Worm (Caenorhabditis elegans) whole organism, dauer: ENCODE data around the gene K02A6.2.
"Not testable (repeated sequence)": the region's sequence is repeated elsewhere in the genome, so short reads cannot be mapped to it uniquely, and the experiment has no call there.

Experiments
- unc-62 ChIP-seq: sonication (generic microtip); optimal IDR thresholded peaks from 2 replicates; lab custom pipeline; 2017; ENCODE audit warnings: missing biosample characterization, missing genetic modification reagents, missing genetic modification characterization

K02A6.2 gene

DNA sequence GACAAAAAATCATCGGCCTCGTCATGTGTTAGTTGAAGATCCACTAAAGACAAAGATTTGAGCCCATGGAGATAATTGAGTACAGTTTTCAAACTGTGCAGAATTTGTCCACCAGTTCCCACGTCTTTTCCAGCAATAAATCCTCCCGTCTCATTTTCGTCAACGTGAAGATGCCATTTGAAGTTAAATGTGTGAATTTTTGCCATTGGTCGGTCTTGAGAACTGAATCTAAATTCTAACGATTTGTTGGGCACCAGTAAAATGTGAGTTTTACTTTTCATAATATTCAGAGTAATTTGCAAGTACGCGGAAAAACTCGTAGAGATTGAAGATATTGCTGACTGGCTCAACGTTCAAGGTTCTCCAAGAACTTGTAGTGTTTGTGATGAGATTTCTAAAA is 5.8 kb upstream of the K02A6.2 start:
- no peak for TF ChIP-seq unc-62 (GFP tag; lab: Kevin White, UChicago)

DNA sequence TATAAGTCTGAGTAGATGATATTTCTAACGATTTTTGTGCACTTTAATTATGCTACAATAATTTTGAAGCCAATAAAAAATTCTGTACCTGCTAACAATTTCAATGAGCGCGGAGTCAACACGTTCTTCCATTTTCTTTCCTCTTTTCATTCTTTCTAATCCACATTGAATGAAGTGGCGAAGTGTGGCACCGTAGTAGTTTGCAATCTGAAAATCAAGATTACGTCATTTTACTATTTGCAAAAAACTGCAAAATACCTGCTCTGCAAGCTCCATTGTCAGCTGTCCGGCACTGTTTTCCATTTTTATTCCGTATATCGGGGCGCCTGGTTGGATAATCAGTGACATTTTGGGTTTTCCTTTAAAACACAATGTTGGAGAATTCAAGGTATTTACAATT is 4.4 kb upstream of the K02A6.2 start:
- no peak for TF ChIP-seq unc-62 (GFP tag; lab: Kevin White, UChicago)

DNA sequence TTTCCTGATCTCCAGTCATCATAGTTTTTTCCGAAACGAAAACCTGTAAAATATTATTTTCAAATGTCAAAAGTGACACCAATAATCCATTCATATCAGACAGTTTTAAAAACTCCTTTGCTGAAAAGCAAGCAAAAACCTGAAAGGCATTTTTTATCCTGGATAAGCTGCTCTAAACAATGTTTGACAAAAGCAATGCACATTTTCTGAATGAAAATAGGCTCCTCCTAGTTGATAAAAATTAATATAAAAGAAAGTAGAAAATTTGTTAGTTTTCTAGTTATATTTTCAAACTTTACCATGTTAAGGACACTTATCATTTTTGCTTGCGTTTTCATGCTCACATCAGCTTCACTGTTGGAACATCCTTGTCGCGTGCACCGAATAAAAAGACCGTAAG is 5.4 kb downstream of the K02A6.2 start, which contains the start of gene K02A6.1:
Gene K02A6.1, plus strand, starts transcription at position 301 of the 400 bp plus-strand sequence.
- TF ChIP-seq unc-62 (GFP tag; lab: Kevin White, UChicago) = no peak

DNA sequence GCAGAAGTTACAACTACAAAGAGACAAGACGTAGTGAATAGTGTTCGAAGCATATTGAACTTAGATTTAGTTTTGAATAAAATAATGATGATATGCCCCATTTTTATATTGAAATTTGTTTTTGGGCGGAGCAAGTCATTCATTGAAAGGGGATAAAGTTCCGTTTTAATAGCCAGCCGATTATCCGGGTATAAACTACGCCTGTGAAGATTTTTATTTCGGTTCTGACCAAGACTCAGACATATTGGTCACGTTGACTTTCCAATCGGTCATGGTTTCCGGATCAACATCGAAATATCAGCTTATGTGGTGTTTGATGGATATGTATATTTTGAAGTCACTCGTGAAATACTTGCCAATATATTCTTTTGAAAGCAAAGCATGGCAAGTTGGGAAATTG is 6.2 kb downstream of the K02A6.2 start, which contains the start of gene K02A6.4:
Gene K02A6.4, minus strand, starts transcription at position 101 of the 400 bp plus-strand sequence.
- no peak for TF ChIP-seq unc-62 (GFP tag; lab: Kevin White, UChicago)

DNA sequence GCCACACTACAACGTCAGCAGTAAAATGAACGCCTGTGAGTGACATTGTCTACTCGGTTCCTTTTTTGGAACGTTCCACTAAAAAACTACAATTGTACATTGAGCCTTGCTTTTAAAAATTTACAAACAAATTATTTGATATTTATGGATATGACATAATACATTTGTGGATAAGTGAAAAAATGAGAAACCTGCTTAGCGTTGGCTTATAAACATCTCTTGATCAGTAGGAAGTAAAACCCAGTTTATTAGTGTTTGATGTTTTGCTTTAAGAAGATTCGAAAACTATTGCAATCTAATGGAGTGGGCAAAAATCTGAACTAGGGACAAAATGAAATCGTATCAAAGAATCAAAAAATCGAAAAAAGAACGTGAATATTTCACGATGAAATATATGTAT is 7.9 kb downstream of the K02A6.2 start:
- no peak for TF ChIP-seq unc-62 (GFP tag; lab: Kevin White, UChicago)

DNA sequence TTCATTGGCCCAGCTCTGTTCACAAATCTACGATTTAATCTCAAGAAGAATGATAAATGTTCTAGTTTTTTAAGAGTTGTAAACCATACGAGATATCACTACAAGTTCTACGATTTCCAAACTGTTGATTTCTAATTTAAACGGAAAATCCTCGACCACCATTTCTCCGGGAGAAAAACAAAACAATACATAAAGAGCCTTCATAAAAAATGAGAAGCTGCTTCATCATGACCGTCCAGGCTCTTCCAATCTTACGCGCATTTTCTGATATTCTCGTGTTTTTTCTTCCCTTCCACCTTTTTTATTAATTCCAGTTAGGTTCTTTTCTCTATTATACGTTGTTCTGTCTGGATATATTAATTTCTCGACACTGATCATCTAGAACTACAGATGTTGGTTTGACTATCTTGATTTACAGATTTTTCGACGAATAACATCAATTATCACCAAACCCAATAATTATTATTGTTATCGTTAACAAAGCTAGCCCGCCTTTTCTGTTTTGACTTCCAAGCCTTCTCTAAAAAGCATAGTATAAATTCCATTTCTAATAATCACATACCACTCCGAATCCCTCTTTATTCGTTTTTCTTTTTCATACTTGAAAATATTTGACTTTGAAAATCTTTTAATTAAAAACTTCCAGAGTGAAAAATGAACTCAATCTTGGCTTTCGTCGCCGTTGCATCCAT is 10.2 kb downstream of the K02A6.2 start, which contains the start of gene C47D2.1:
Gene C47D2.1, plus strand, starts transcription at position 642 of the 692 bp plus-strand sequence.
- no peak for TF ChIP-seq unc-62 (GFP tag; lab: Kevin White, UChicago)

DNA sequence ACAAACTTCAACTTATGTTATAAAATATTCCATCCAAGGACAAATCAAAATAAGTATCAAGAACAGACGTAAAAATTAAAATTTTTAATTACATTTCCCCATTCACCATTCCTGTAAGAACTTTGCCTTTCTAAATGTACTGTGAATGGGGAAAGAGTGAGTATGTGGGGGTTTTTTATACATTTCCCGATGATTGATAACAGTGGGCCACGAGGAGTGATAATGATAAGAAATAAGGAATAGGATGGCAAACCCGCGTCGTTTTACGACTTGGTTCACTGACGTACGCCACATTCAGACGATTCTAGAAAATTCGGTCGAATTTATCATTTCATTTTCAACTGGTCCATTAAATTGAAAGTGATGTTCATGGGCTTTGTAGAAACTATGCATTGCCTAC is 13.8 kb downstream of the K02A6.2 start, which contains the start of gene cdd-1:
Gene cdd-1, minus strand, starts transcription at position 151 of the 400 bp plus-strand sequence.
- TF ChIP-seq unc-62 (GFP tag; lab: Kevin White, UChicago) = no peak

DNA sequence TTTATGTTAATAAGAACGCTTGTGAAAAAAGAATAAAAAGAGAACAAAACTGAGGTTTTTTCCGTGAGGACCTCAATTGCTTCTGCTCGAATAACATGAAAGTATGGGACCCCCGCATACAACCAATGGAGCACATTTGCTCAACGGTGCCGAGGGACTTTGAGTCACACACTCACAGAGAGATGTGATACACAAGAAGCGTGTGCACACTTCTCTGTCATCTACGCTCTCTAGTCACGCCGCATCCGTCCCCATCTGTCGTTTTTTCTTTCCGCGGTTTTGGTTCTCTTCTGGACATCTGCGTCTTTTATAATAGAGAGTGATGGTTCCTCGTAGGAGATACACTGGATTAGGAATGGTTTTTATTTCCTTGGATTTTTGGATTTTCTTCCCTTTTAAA is 18.9 kb downstream of the K02A6.2 start:
- TF ChIP-seq unc-62 (GFP tag; lab: Kevin White, UChicago) = no peak

DNA sequence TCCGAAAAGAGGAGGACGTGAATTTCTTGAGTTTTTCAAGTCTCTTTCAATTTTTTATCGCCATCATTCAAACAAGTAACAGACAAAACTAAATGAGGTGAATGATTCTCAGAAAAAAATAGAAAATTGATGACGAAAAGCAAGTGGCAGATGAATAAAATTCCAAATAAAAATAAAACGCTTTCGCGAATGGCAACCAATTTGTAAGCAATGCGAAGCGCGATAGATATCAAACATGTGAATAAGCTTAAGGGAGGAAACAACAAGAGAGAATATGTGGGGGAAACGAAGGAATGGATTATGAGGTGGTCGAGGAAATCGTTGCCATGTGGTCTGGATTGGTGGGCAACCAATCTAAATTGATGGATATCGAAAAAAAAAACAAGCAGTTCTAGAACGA is 20.3 kb downstream of the K02A6.2 start:
- no peak for TF ChIP-seq unc-62 (GFP tag; lab: Kevin White, UChicago)

DNA sequence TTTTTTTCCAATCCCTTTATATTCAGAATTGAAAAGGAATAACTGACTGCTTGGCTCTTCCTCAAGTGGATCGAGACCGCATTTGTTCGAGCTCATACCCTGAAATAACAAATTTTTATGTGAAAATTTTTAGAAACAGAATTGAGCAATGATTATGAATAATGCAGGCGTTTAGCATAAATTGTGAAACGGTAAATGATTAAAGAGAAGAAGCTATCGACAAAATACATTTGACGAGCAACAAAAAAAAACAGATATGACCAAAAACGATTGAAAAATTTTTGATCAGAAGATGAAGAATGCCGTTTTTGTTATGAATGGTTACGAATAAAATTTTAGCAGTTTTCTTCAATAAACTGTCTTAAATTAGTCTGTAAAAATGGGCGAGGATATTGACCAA is 21.1 kb downstream of the K02A6.2 start, which contains the start of gene C17H11.6:
Gene C17H11.6, minus strand, starts transcription at position 101 of the 400 bp plus-strand sequence.
- TF ChIP-seq unc-62 (GFP tag; lab: Kevin White, UChicago) = no peak

DNA sequence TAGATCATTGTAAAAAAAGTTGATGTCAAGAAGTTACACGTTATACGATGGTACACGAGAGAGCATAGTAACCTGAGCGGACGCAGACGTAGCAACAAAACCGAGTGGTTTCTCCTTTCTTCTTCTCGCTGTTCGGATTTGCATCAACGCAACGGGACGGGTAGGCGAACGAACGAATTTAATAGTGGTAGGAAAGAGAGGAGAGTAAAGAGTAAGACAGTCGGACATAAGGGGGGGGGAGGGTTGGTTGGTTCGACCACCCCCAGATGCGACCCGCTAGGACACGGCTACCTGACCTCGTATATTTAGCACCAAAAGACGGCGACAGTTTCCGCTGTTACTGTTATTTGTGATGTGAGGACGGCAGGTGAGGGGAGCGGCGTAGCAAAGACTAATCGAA is 23.6 kb downstream of the K02A6.2 start:
- no peak for TF ChIP-seq unc-62 (GFP tag; lab: Kevin White, UChicago)

DNA sequence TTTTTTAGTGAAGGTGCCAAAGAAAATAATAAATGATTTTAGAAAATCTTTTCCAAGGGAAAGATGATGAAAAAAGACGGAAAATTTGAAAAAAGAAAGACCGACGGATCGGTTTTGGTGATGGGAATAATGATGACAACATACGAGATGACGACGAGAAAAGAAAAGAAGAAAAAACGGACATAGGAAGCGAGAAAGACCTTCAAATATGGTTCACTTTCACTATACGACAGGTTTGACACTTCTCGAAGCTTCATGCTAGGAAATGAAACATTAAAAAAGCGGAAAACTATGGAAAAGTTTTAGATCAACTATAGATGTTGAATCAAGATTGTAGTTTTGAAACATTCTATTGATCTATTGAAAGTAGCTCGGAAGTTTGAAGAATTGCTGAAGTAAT is 24.6 kb downstream of the K02A6.2 start:
- no peak for TF ChIP-seq unc-62 (GFP tag; lab: Kevin White, UChicago)

DNA sequence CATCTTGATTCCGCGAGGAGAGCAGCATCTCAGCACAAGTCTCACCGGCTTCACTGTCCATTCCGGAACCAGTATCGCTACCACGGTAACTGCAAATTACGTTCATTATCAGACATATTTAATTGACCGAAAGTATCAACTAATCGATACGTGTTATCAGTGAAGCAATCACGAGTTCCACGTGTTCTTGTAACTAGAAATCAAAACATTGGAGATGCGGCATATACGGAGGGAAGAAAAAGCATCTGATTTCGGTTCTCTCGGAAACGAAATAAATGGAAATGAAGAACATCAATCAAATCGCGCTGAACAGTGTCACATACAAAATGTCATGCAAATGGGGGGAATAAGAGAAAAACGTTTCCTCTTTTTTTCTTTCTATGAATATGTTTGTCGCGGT is 31.6 kb downstream of the K02A6.2 start:
- no peak for TF ChIP-seq unc-62 (GFP tag; lab: Kevin White, UChicago)

DNA sequence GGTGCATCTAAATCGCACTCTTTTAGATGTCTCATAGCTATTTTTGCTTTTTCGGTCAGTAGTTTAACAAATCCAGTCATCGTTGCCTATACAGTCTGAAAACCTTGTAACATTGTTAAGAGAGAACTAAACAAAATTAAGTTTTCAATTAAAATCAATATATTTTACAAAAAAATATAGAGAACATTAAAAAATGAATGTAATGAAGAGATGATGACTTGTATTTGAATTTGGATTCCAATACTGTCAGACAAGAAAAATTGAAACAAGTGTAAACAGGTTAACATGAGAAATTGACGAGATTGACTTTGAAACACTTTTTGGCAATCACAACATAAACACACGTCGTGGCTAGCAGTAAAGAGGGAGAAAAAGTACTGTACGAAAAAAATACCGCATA is 39.8 kb downstream of the K02A6.2 start, which contains the start of gene C17H11.5:
Gene C17H11.5, minus strand, starts transcription at position 101 of the 400 bp plus-strand sequence.
- TF ChIP-seq unc-62 (GFP tag; lab: Kevin White, UChicago) = no peak

DNA sequence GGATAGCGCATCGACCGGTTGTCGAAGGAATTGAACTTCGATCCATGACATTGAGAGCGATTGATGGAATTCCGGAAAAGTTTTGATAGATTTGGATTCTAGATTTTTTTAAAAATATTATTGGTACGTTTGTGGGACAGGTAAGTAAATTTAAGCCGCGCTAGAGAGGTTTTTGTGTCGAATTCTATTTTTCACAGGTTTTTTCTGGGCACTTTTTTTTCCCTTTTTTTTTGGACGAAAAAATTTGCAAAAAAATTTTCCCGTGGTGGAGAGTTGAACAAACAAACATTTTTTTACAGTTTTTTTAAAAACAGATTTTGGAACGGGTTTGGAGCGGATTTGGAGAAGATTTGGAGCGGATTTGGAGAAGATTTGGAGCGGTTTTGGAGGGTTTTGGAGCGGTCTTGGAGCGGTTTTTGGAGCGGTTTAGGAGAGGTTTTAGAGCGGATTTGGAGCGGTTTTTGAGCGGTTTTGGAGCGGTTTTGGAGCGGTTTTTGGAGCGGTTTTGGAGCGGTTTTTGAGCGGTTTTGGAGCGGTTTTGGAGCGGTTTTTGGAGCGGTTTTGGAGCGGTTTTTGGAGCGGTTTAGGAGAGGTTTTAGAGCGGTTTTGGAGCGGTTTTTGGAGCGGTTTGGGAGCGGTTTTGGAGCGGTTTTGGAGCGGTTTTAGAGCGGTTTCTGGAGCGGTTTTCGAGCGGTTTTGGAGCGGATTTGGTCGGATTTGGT is 43.1 kb downstream of the K02A6.2 start, which contains the start of gene C17H11.4:
Gene C17H11.4, minus strand, starts transcription at position 51 of the 722 bp plus-strand sequence.
- TF ChIP-seq unc-62 (GFP tag; lab: Kevin White, UChicago) = not testable (repeated sequence)
